Worm (Caenorhabditis elegans) whole organism, L1 larva: ENCODE results near the gene cyp-32A1.
A peak's percentile ranks its signal among the peaks of the same experiment; 100 is the strongest.

ENCODE experiments used
- C04F5.9 ChIP-seq: sonication (generic microtip); optimal IDR thresholded peaks from 2 replicates; lab custom pipeline; 2016; ENCODE audit warnings: missing genetic modification characterization, missing compliant biosample characterization
- C16A3.4 ChIP-seq: fragments of 150-350 bp; optimal IDR thresholded peaks from 2 replicates; lab custom pipeline; 2014; ENCODE audit warnings: missing biosample characterization, missing genetic modification characterization
- F16B12.6 ChIP-seq: fragments of 150-350 bp; optimal IDR thresholded peaks from 2 replicates; lab custom pipeline; 2014; ENCODE audit warnings: missing biosample characterization, missing genetic modification characterization
- aha-1 ChIP-seq: fragments of 150-350 bp; optimal IDR thresholded peaks from 2 replicates; lab custom pipeline; 2014; ENCODE audit warnings: missing biosample characterization, missing genetic modification characterization
- alr-1 ChIP-seq: fragments of 200-800 bp; sonication (Bioruptor generic); optimal IDR thresholded peaks from 2 replicates; lab custom pipeline; 2018; ENCODE audit warnings: borderline replicate concordance, mild to moderate bottlenecking, missing genetic modification characterization, missing compliant biosample characterization
- ceh-82 ChIP-seq, 3 experiments: fragments of 150-350 bp in 1 of 3; sonication (generic microtip) in 2 of 3; optimal IDR thresholded peaks; 2 replicates each; lab custom pipeline; 2014 to 2017; ENCODE audit warnings: missing biosample characterization in 3 of 3, missing genetic modification characterization in 3 of 3
- ceh-88 ChIP-seq: fragments of 200-800 bp; sonication (Bioruptor generic); IDR thresholded peaks from 2 replicates; pipeline ENCODE4 v1.3.6; 2022; ENCODE audit warnings: missing genetic modification characterization, missing compliant biosample characterization
- ceh-90 ChIP-seq: sonication (generic microtip); optimal IDR thresholded peaks from 2 replicates; lab custom pipeline; 2016; ENCODE audit warnings: missing genetic modification characterization, missing compliant biosample characterization
- dpl-1 ChIP-seq, 3 experiments: fragments of 150-350 bp in 2 of 3; sonication (generic microtip) in 1 of 3; optimal IDR thresholded peaks; 2 replicates each; lab custom pipeline; 2014 to 2017; ENCODE audit warnings: missing biosample characterization in 3 of 3, missing genetic modification characterization in 3 of 3, missing genetic modification reagents in 3 of 3
- efl-1 ChIP-seq, 4 experiments: fragments of 150-350 bp; optimal IDR thresholded peaks in 3 of 4; peaks in 1 of 4; 1 replicate in 1 of 4; 2 replicates in 3 of 4; lab custom pipeline; 2014; ENCODE audit warnings: missing biosample characterization in 2 of 4, missing genetic modification characterization in 2 of 4, missing genetic modification reagents in 2 of 4
- elt-2 ChIP-seq: sonication (generic microtip); optimal IDR thresholded peaks from 2 replicates; lab custom pipeline; 2016; ENCODE audit warnings: missing genetic modification characterization, mild to moderate bottlenecking, inconsistent platforms, missing compliant biosample characterization, missing genetic modification reagents
- elt-3 ChIP-seq, 6 experiments: fragments of 150-350 bp in 1 of 6; sonication (generic microtip); optimal IDR thresholded peaks; 2 replicates each; lab custom pipeline; 2017 to 2018; ENCODE audit warnings: missing biosample characterization in 6 of 6, missing genetic modification characterization in 6 of 6, inconsistent platforms in 1 of 6
- fkh-10 ChIP-seq: sonication (generic microtip); optimal IDR thresholded peaks from 2 replicates; lab custom pipeline; 2017; ENCODE audit warnings: missing biosample characterization, missing genetic modification reagents, missing genetic modification characterization
- fkh-4 ChIP-seq: sonication (generic microtip); optimal IDR thresholded peaks from 2 replicates; lab custom pipeline; 2016; ENCODE audit warnings: missing compliant biosample characterization, missing genetic modification characterization, borderline replicate concordance
- fos-1 ChIP-seq: fragments of 150-350 bp; optimal IDR thresholded peaks from 2 replicates; lab custom pipeline; 2014; ENCODE audit warnings: missing biosample characterization, missing genetic modification characterization
- grh-1 ChIP-seq: fragments of 200-800 bp; sonication (Bioruptor generic); IDR thresholded peaks from 2 replicates; pipeline ENCODE4 v1.3.6; 2022; ENCODE audit warnings: missing genetic modification reagents, missing genetic modification characterization, missing compliant biosample characterization
- hlh-17 ChIP-seq: fragments of 200-800 bp; sonication (Bioruptor generic); optimal IDR thresholded peaks from 2 replicates; lab custom pipeline; 2018; ENCODE audit warnings: missing genetic modification characterization, mild to moderate bottlenecking, missing compliant biosample characterization, moderate library complexity, borderline replicate concordance
- lin-13 ChIP-seq: fragments of 150-350 bp; optimal IDR thresholded peaks from 2 replicates; lab custom pipeline; 2014; ENCODE audit warnings: missing biosample characterization, missing genetic modification reagents, missing genetic modification characterization
- lin-14 ChIP-seq: fragments of 200-800 bp; sonication (Bioruptor generic); optimal IDR thresholded peaks from 2 replicates; lab custom pipeline; 2018; ENCODE audit warnings: mild to moderate bottlenecking, missing genetic modification characterization, moderate library complexity, missing compliant biosample characterization
- lin-35 ChIP-seq, 2 experiments: fragments of 150-350 bp; optimal IDR thresholded peaks; 2 replicates each; lab custom pipeline; 2014; ENCODE audit warnings: missing biosample characterization in 2 of 2, missing genetic modification characterization in 2 of 2, missing genetic modification reagents in 2 of 2
- lir-3 ChIP-seq: sonication (generic microtip); optimal IDR thresholded peaks from 2 replicates; lab custom pipeline; 2016; ENCODE audit warnings: mild to moderate bottlenecking, missing genetic modification characterization, moderate library complexity, missing compliant biosample characterization; ENCODE audit not compliant: poor library complexity
- lsy-2 ChIP-seq, 2 experiments: fragments of 150-350 bp; optimal IDR thresholded peaks; 2 replicates each; lab custom pipeline; 2014; ENCODE audit warnings: missing biosample characterization in 2 of 2, missing genetic modification characterization in 2 of 2
- nhr-11 ChIP-seq: fragments of 150-350 bp; optimal IDR thresholded peaks from 2 replicates; lab custom pipeline; 2014; ENCODE audit warnings: missing biosample characterization, missing genetic modification characterization
- nhr-19 ChIP-seq: fragments of 200-800 bp; sonication (Bioruptor generic); conservative IDR thresholded peaks from 2 replicates; pipeline ENCODE4 v1.3.6; 2022; ENCODE audit warnings: missing genetic modification characterization, missing compliant biosample characterization
- nhr-20 ChIP-seq: sonication (generic microtip); optimal IDR thresholded peaks from 2 replicates; lab custom pipeline; 2016; ENCODE audit warnings: mild to moderate bottlenecking, missing genetic modification characterization, missing compliant biosample characterization
- nhr-47 ChIP-seq: sonication (generic microtip); optimal IDR thresholded peaks from 2 replicates; lab custom pipeline; 2016; ENCODE audit warnings: mild to moderate bottlenecking, missing genetic modification characterization, moderate library complexity, missing compliant biosample characterization
- nhr-71 ChIP-seq: sonication (generic microtip); optimal IDR thresholded peaks from 2 replicates; lab custom pipeline; 2016; ENCODE audit warnings: mild to moderate bottlenecking, missing genetic modification characterization, moderate library complexity, missing compliant biosample characterization
- nhr-76 ChIP-seq: sonication (generic microtip); optimal IDR thresholded peaks from 2 replicates; lab custom pipeline; 2017; ENCODE audit warnings: missing biosample characterization, missing genetic modification characterization
- nhr-77 ChIP-seq: fragments of 150-350 bp; optimal IDR thresholded peaks from 2 replicates; lab custom pipeline; 2014; ENCODE audit warnings: missing biosample characterization, missing genetic modification characterization
- nhr-84 ChIP-seq: sonication (generic microtip); optimal IDR thresholded peaks from 2 replicates; lab custom pipeline; 2017; ENCODE audit warnings: missing biosample characterization, missing genetic modification characterization
- nhr-85 ChIP-seq: sonication (generic microtip); peaks from one replicate; lab custom pipeline; 2016; ENCODE audit warnings: missing genetic modification characterization, inconsistent platforms, missing compliant biosample characterization
- nhr-90 ChIP-seq: sonication (generic microtip); optimal IDR thresholded peaks from 2 replicates; lab custom pipeline; 2016; ENCODE audit warnings: mild to moderate bottlenecking, missing genetic modification characterization, missing compliant biosample characterization; ENCODE audit not compliant: poor library complexity
- pag-3 ChIP-seq: sonication (generic microtip); optimal IDR thresholded peaks from 2 replicates; lab custom pipeline; 2017; ENCODE audit warnings: missing genetic modification characterization, mild to moderate bottlenecking, missing compliant biosample characterization, antibody characterized with exemption, borderline replicate concordance; ENCODE audit not compliant: insufficient read depth
- pax-3 ChIP-seq: fragments of 200-800 bp; sonication (Bioruptor generic); optimal IDR thresholded peaks from 2 replicates; lab custom pipeline; 2018; ENCODE audit warnings: mild to moderate bottlenecking, missing genetic modification characterization, moderate library complexity, missing compliant biosample characterization
- skn-1 ChIP-seq: fragments of 150-350 bp; optimal IDR thresholded peaks from 2 replicates; lab custom pipeline; 2014; ENCODE audit warnings: missing biosample characterization, missing genetic modification characterization
- snu-23 ChIP-seq: sonication (generic microtip); optimal IDR thresholded peaks from 2 replicates; lab custom pipeline; 2016; ENCODE audit warnings: missing genetic modification characterization, missing compliant biosample characterization
- sptf-1 ChIP-seq: fragments of 150-350 bp; optimal IDR thresholded peaks from 2 replicates; lab custom pipeline; 2014; ENCODE audit warnings: missing biosample characterization, missing genetic modification characterization
- tlp-1 ChIP-seq: fragments of 150-350 bp; optimal IDR thresholded peaks from 2 replicates; lab custom pipeline; 2014; ENCODE audit warnings: missing biosample characterization, missing genetic modification characterization
- unc-130 ChIP-seq: fragments of 150-350 bp; optimal IDR thresholded peaks from 2 replicates; lab custom pipeline; 2017; ENCODE audit warnings: missing biosample characterization, missing genetic modification characterization, inconsistent platforms
- unc-30 ChIP-seq: sonication (generic microtip); optimal IDR thresholded peaks from 2 replicates; lab custom pipeline; 2017; ENCODE audit warnings: missing biosample characterization, missing genetic modification characterization
- unc-98 ChIP-seq: fragments of 200-800 bp; sonication (Bioruptor generic); IDR thresholded peaks from 2 replicates; pipeline ENCODE4 v1.3.6; 2022; ENCODE audit warnings: missing genetic modification characterization, missing compliant biosample characterization
- xbp-1 ChIP-seq: sonication (generic microtip); optimal IDR thresholded peaks from 2 replicates; lab custom pipeline; 2016; ENCODE audit warnings: missing genetic modification characterization, missing compliant biosample characterization
- zag-1 ChIP-seq: fragments of 150-350 bp; optimal IDR thresholded peaks from 2 replicates; lab custom pipeline; 2014; ENCODE audit warnings: missing biosample characterization, missing genetic modification characterization
- zip-4 ChIP-seq: fragments of 200-800 bp; sonication (Bioruptor generic); optimal IDR thresholded peaks from 2 replicates; lab custom pipeline; 2018; ENCODE audit warnings: mild to moderate bottlenecking, missing genetic modification characterization, moderate library complexity, missing compliant biosample characterization

Gene cyp-32A1

DNA sequence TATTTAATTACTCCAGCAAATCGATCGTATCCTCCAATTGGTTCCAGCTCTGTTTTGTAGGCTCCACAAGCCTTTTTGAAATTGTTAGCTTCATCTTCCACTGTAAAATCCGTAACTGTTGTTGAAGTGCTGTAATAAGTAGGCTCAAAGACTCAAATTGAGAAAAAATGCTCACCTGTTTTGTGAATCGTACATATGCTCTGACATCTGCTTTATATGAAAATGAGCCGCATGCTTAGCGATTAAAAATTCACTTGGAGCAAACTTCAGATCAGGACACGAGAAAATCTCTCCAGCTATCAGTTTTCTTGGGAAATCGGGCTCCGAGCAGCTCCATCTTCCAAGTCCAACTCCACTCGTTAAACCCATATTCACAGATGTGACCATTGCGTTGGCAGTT lies 26.8 kb downstream of the cyp-32A1 start:
- TF ChIP-seq pax-3 (tag; lab: Kevin White, UChicago), result no peak
- no peak for TF ChIP-seq efl-1 (optimal IDR thresholded peaks at IDR 0.05; lab: Kevin White, UChicago)
- peak in 1 of 2 experiments; percentile 59 for TF ChIP-seq efl-1 (GFP tag; optimal IDR thresholded peaks at IDR 0.05 in 1 of 2; lab: Kevin White, UChicago)

DNA sequence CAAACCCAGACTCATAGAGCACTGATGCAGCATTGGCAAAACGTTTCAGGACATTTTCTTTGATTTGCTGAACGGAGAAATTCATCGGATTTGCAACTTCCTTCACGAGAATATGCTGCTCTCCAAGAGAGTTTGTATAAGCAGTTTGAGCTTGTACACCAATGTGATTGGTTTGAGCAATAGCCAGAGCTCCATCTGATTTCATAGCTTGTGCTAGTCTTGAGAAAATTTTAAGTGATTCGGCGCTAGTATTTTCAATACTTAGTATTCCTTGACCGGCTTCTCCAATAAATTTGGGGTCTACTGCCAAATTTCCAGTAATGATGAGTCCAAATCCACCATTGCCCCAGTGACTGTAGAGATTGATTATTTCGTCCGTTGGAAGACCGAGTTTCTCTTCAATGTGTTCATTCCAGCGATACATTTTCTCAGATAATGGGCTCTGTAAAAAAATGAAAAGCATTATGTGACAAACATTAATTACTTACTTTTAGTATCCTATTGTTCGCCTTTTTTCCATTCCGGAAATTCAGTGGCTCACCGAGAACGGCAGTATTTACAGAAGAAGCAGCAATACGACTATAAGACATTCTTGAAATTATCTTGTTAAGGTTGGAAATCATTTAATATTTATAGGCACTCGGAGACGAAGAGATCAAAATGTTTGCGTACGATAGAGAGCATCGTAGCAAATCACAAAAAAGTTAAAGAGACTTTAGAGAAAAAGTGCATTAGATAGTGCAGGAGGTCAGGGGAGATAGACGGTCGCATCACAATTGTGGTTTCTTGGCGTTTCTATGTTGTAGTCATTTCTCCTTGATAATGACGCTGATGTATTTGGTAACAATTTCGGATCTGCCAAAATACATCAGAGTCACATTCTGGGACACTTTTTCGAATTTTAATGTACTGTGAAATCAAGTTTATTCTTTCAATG lies 28.0 kb downstream of the cyp-32A1 start, which contains the start of gene ZK742.3:
Gene ZK742.3, minus strand, starts transcription at position 593 of the 937 bp plus-strand sequence.
- TF ChIP-seq zip-4 (GFP tag; lab: Kevin White, UChicago) (no peak), nhr-77 (tag; lab: Kevin White, UChicago) (no peak), nhr-20 (tag; lab: Kevin White, UChicago) (peak; percentile 22), efl-1 (optimal IDR thresholded peaks at IDR 0.05; lab: Kevin White, UChicago) (no peak), efl-1 (GFP tag; optimal IDR thresholded peaks at IDR 0.05 in 1 of 2; lab: Kevin White, UChicago) (peak in 1 of 2 experiments; percentile 78), unc-98 (no peak), snu-23 (GFP tag; lab: Kevin White, UChicago) (peak; percentile 19), nhr-47 (tag; lab: Kevin White, UChicago) (no peak), sptf-1 (tag; lab: Kevin White, UChicago) (no peak), nhr-71 (peak; percentile 7), C16A3.4 (tag; lab: Kevin White, UChicago) (no peak), fos-1 (tag; lab: Kevin White, UChicago) (no peak), aha-1 (tag; lab: Kevin White, UChicago) (no peak), lin-14 (peak; percentile 28), fkh-10 (GFP tag; lab: Kevin White, UChicago) (no peak), tlp-1 (tag; lab: Kevin White, UChicago) (no peak), nhr-11 (no peak), lin-35 (GFP tag; optimal IDR thresholded peaks at IDR 0.05; lab: Kevin White, UChicago) (peak in 1 of 2 experiments; percentile 36), nhr-85 (tag; lab: Kevin White, UChicago) (no peak), nhr-90 (tag; lab: Kevin White, UChicago) (peak; percentile 15), skn-1 (tag; lab: Kevin White, UChicago) (no peak), zag-1 (no peak)

DNA sequence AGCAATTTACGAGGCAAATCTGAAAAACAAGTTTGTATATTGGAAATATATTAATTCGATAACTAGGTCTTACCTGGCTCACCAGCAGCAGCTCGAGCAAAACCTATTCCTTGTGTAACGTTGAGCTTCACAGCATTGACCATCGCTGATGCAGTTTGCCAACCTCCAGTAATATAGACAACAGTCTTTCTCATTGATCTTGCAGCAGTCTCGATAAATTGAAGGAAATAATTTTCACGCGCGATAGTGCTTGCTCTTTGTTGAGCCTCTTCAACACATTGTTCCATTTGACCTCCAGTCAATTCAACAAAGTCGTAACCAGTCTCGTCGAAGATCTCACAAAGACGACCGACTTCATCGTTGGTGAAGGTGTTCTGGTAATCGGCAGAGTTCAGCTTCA lies 29.0 kb downstream of the cyp-32A1 start:
- TF ChIP-seq F16B12.6 (tag; lab: Kevin White, UChicago) (no peak), ceh-82 (tag; optimal IDR thresholded peaks at IDR 0.05; lab: Kevin White, UChicago) (no peak), dpl-1 (GFP tag; optimal IDR thresholded peaks at IDR 0.05; lab: Kevin White, UChicago) (no peak), elt-2 (tag; lab: Kevin White, UChicago) (no peak), ceh-88 (GFP tag; lab: Robert Waterston, UW) (no peak), ceh-90 (tag; lab: Kevin White, UChicago) (no peak), hlh-17 (GFP tag; lab: Kevin White, UChicago) (no peak), alr-1 (tag; lab: Kevin White, UChicago) (no peak), lir-3 (tag; lab: Kevin White, UChicago) (no peak), C16A3.4 (tag; lab: Kevin White, UChicago) (no peak)

DNA sequence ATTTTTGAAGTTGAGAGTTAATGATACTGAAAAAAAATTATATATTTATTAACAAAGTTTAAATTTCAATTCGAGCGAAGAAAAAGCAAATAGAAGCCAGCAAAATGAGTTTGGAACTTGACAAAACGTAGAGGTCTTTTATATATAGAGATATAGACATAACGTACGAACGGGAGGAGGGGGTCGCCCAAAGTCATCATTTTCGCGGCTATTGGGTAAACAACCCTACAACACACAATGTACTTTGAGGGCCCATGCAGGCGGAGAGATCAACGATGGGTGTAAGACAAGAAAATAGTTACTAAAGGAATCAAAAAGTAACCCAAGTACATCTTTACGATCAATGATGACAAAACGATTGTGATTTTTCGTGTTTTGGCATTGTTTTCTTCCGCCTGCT lies 30.1 kb downstream of the cyp-32A1 start, which contains the start of gene ZK742.4:
Gene ZK742.4, minus strand, starts transcription at position 35 of the 400 bp plus-strand sequence.
- TF ChIP-seq hlh-17 (GFP tag; lab: Kevin White, UChicago) (no peak), elt-3 (tag; optimal IDR thresholded peaks at IDR 0.05; lab: Kevin White, UChicago) (no peak), xbp-1 (no peak), unc-130 (tag; lab: Kevin White, UChicago) (no peak), grh-1 (GFP tag; lab: Robert Waterston, UW) (no peak), nhr-20 (tag; lab: Kevin White, UChicago) (peak; percentile 37), nhr-47 (tag; lab: Kevin White, UChicago) (no peak), lin-14 (peak; percentile 29), nhr-85 (tag; lab: Kevin White, UChicago) (no peak), lsy-2 (tag; optimal IDR thresholded peaks at IDR 0.05; lab: Kevin White, UChicago) (no peak), nhr-19 (GFP tag; lab: Robert Waterston, UW) (no peak), fkh-4 (tag; lab: Kevin White, UChicago) (no peak), nhr-84 (tag; lab: Kevin White, UChicago) (no peak), lin-13 (GFP tag; lab: Kevin White, UChicago) (no peak), pag-3 (tag; lab: Kevin White, UChicago) (no peak), nhr-76 (tag; lab: Kevin White, UChicago) (no peak), unc-30 (tag; lab: Kevin White, UChicago) (no peak), C04F5.9 (tag; lab: Kevin White, UChicago) (no peak)
